Worm (Caenorhabditis elegans): ENCODE results near the gene T25B2.2.

- TF ChIP-seq med-1 (GFP tag; optimal IDR thresholded peaks at IDR 0.05; ENCODE audit: insufficient read depth) (no peak), ztf-29 (GFP tag; IDR thresholded peaks at IDR 0.05) (no peak), flt-1 (GFP tag; IDR thresholded peaks at IDR 0.05) (no peak), tab-1 (GFP tag; IDR thresholded peaks at IDR 0.05) (no peak), ref-1 (GFP tag; conservative IDR thresholded peaks at IDR 0.05) (no peak)
Observed at ce11 chrX:6203315-6203714, 33.9 kb downstream of the T25B2.2 start.
